Worm (Caenorhabditis elegans): ENCODE measurements around the gene Y65A5A.1.

ce11 chrIV:16401428-16401827 lies 1.8 kb upstream of the Y65A5A.1 start:
- TF ChIP-seq ama-1 (optimal IDR thresholded peaks at IDR 0.05), result no peak
- TF ChIP-seq B0310.2 (tag; optimal IDR thresholded peaks at IDR 0.05), result no peak
- TF ChIP-seq tra-4 (tag; optimal IDR thresholded peaks at IDR 0.05), result no peak
- no peak for TF ChIP-seq flt-1 (GFP tag; IDR thresholded peaks at IDR 0.05)
- no peak for TF ChIP-seq F13C5.2 (tag; optimal IDR thresholded peaks at IDR 0.05)
- TF ChIP-seq ceh-13 (GFP tag; optimal IDR thresholded peaks at IDR 0.05), result no peak
- no peak for TF ChIP-seq aly-1 (tag; optimal IDR thresholded peaks at IDR 0.05)
- TF ChIP-seq tbx-37 (GFP tag; conservative IDR thresholded peaks at IDR 0.05), result no peak
- TF ChIP-seq pes-1 (GFP tag; IDR thresholded peaks at IDR 0.05), result no peak
- no peak for TF ChIP-seq scrt-1 (GFP tag; IDR thresholded peaks at IDR 0.05)
